Worm (Caenorhabditis elegans): ENCODE results near the gene clec-204.

Gene clec-204

ce11 chrV:1741074-1741473 is 15.9 kb upstream of the clec-204 start, which contains the start of gene srab-25:
Gene srab-25, minus strand, starts transcription at chrV:1741174.
- no peak for TF ChIP-seq sdc-2 (tag; optimal IDR thresholded peaks at IDR 0.05)
- TF ChIP-seq ceh-48 (tag; optimal IDR thresholded peaks at IDR 0.05) = no peak
- no peak for TF ChIP-seq ceh-18 (tag; optimal IDR thresholded peaks at IDR 0.05)
- TF ChIP-seq pag-3 (tag; optimal IDR thresholded peaks at IDR 0.05; ENCODE audit: borderline replicate concordance) = no peak
- TF ChIP-seq fax-1 (tag; optimal IDR thresholded peaks at IDR 0.05) = no peak
- TF ChIP-seq unc-55 (GFP tag; optimal IDR thresholded peaks at IDR 0.05) = no peak
- no peak for TF ChIP-seq unc-42 (tag; optimal IDR thresholded peaks at IDR 0.05)
- TF ChIP-seq fkh-6 (tag; optimal IDR thresholded peaks at IDR 0.05) = no peak
- no peak for TF ChIP-seq ztf-16 (tag; optimal IDR thresholded peaks at IDR 0.05)
- TF ChIP-seq ceh-6 (GFP tag; optimal IDR thresholded peaks at IDR 0.05) = no peak
- no peak for TF ChIP-seq lin-11 (tag; optimal IDR thresholded peaks at IDR 0.05)
- no peak for TF ChIP-seq eyg-1 (tag; optimal IDR thresholded peaks at IDR 0.05)
- TF ChIP-seq sox-2 (GFP tag; IDR thresholded peaks at IDR 0.05) = no peak
- no peak for TF ChIP-seq nhr-232 (tag; optimal IDR thresholded peaks at IDR 0.05)
- TF ChIP-seq hlh-8 (tag; optimal IDR thresholded peaks at IDR 0.05) = no peak
- TF ChIP-seq odd-2 (tag; optimal IDR thresholded peaks at IDR 0.05) = no peak

ce11 chrV:1743205-1743870 is 13.6 kb upstream of the clec-204 start, which contains the start of gene nhr-256:
Gene nhr-256, plus strand, starts transcription at chrV:1743771.
- no peak for TF ChIP-seq pax-1 (tag; optimal IDR thresholded peaks at IDR 0.05)
- no peak for TF ChIP-seq ztf-16 (tag; optimal IDR thresholded peaks at IDR 0.05)
- no peak for TF ChIP-seq ceh-22 (tag; optimal IDR thresholded peaks at IDR 0.05)
- no peak for TF ChIP-seq C38D4.7 (GFP tag; optimal IDR thresholded peaks at IDR 0.05)
- TF ChIP-seq pat-9 (tag; optimal IDR thresholded peaks at IDR 0.05) = no peak
- no peak for TF ChIP-seq elt-4 (tag; optimal IDR thresholded peaks at IDR 0.05)
- TF ChIP-seq elt-2 (tag; optimal IDR thresholded peaks at IDR 0.05) = peak; percentile 64
- no peak for TF ChIP-seq sox-2 (GFP tag; IDR thresholded peaks at IDR 0.05)
- no peak for TF ChIP-seq zip-5 (tag; optimal IDR thresholded peaks at IDR 0.05)
- no peak for TF ChIP-seq ceh-45 (GFP tag; IDR thresholded peaks at IDR 0.05)
- no peak for TF ChIP-seq lin-11 (tag; optimal IDR thresholded peaks at IDR 0.05)
- TF ChIP-seq odd-2 (tag; optimal IDR thresholded peaks at IDR 0.05) = no peak
- TF ChIP-seq C08G9.2 (tag; optimal IDR thresholded peaks at IDR 0.05) = no peak
- no peak for TF ChIP-seq hlh-15 (tag; optimal IDR thresholded peaks at IDR 0.05)
- no peak for TF ChIP-seq ttx-3 (tag; optimal IDR thresholded peaks at IDR 0.05)
- TF ChIP-seq tbx-2 (tag; optimal IDR thresholded peaks at IDR 0.05) = peak; percentile 33
- no peak for TF ChIP-seq ceh-31 (tag; optimal IDR thresholded peaks at IDR 0.05)
- TF ChIP-seq Y22D7AL.16 (tag; optimal IDR thresholded peaks at IDR 0.05) = no peak
- TF ChIP-seq ceh-18 (tag; optimal IDR thresholded peaks at IDR 0.05) = peak; percentile 21
- TF ChIP-seq fax-1 (tag; optimal IDR thresholded peaks at IDR 0.05) = no peak
- no peak for TF ChIP-seq hlh-8 (tag; optimal IDR thresholded peaks at IDR 0.05)
- no peak for TF ChIP-seq ref-2 (tag; optimal IDR thresholded peaks at IDR 0.05)
- no peak for TF ChIP-seq hlh-30 (tag; optimal IDR thresholded peaks at IDR 0.05; ENCODE audit: insufficient read depth)
- TF ChIP-seq syd-9 (tag; optimal IDR thresholded peaks at IDR 0.05) = no peak
- TF ChIP-seq rnt-1 (tag; optimal IDR thresholded peaks at IDR 0.05) = no peak
- peak; percentile 22 for TF ChIP-seq ets-4 (tag; optimal IDR thresholded peaks at IDR 0.05)
- no peak for TF ChIP-seq mec-3 (tag; optimal IDR thresholded peaks at IDR 0.05; ENCODE audit: borderline replicate concordance)
- TF ChIP-seq hlh-13 (GFP tag; optimal IDR thresholded peaks at IDR 0.05) = no peak
- no peak for TF ChIP-seq pha-4 (tag; optimal IDR thresholded peaks at IDR 0.05)
- TF ChIP-seq sdc-2 (tag; optimal IDR thresholded peaks at IDR 0.05) = no peak
- no peak for TF ChIP-seq tbx-7 (tag; optimal IDR thresholded peaks at IDR 0.05)
- no peak for TF ChIP-seq sox-4 (tag; optimal IDR thresholded peaks at IDR 0.05)
- TF ChIP-seq ceh-19 (GFP tag; optimal IDR thresholded peaks at IDR 0.05) = no peak
- peak; percentile 28 for TF ChIP-seq unc-55 (GFP tag; optimal IDR thresholded peaks at IDR 0.05)
- TF ChIP-seq madf-2 (tag; optimal IDR thresholded peaks at IDR 0.05) = no peak
- no peak for TF ChIP-seq T23F11.4 (GFP tag; optimal IDR thresholded peaks at IDR 0.05)
- TF ChIP-seq K02D7.2 (tag; optimal IDR thresholded peaks at IDR 0.05) = no peak
- peak; percentile 2 for TF ChIP-seq pqm-1 (tag; optimal IDR thresholded peaks at IDR 0.05)
- TF ChIP-seq nfya-1 (tag; optimal IDR thresholded peaks at IDR 0.05) = peak; percentile 33
- no peak for TF ChIP-seq ceh-2 (tag; optimal IDR thresholded peaks at IDR 0.05)
- TF ChIP-seq nhr-11 (tag; optimal IDR thresholded peaks at IDR 0.05) = no peak
- TF ChIP-seq ceh-9 (tag; optimal IDR thresholded peaks at IDR 0.05) = no peak
- TF ChIP-seq pag-3 (tag; optimal IDR thresholded peaks at IDR 0.05; ENCODE audit: borderline replicate concordance) = no peak

Measured in whole organism, late embryonic.